Worm (Caenorhabditis elegans): ENCODE data around the gene srt-6.

The srt-6 gene

ce11 chrV:7402355-7402754 is 6.3 kb downstream of the srt-6 start, which contains the start of gene srj-13:
Gene srj-13, plus strand, starts transcription at chrV:7402655.
- TF ChIP-seq tra-4 (tag; optimal IDR thresholded peaks at IDR 0.05) (no peak), ets-7 (tag; optimal IDR thresholded peaks at IDR 0.05) (no peak), hmg-4 (GFP tag; optimal IDR thresholded peaks at IDR 0.05) (no peak), sea-1 (GFP tag; conservative IDR thresholded peaks at IDR 0.05) (no peak), tbx-11 (GFP tag; IDR thresholded peaks at IDR 0.05) (no peak), scrt-1 (GFP tag; IDR thresholded peaks at IDR 0.05) (no peak), pes-1 (GFP tag; IDR thresholded peaks at IDR 0.05) (no peak), hnd-1 (tag; optimal IDR thresholded peaks at IDR 0.05) (no peak), hmbx-1 (tag; optimal IDR thresholded peaks at IDR 0.05) (no peak), ceh-13 (GFP tag; optimal IDR thresholded peaks at IDR 0.05) (no peak), tbx-37 (GFP tag; conservative IDR thresholded peaks at IDR 0.05) (no peak), F13C5.2 (tag; optimal IDR thresholded peaks at IDR 0.05) (no peak), B0310.2 (tag; optimal IDR thresholded peaks at IDR 0.05) (no peak)

ce11 chrV:7400588-7400987 is 8.0 kb downstream of the srt-6 start, which contains the start of gene srx-60:
Gene srx-60, plus strand, starts transcription at chrV:7400888.
- TF ChIP-seq ama-1 (optimal IDR thresholded peaks at IDR 0.05) (no peak), ets-7 (tag; optimal IDR thresholded peaks at IDR 0.05) (no peak)

ce11 chrV:7400095-7400494 is 8.5 kb downstream of the srt-6 start, which contains the start of gene cnc-9:
Gene cnc-9, minus strand, starts transcription at chrV:7400195.
- TF ChIP-seq tbx-11 (GFP tag; IDR thresholded peaks at IDR 0.05) = no peak

- TF ChIP-seq B0310.2 (tag; optimal IDR thresholded peaks at IDR 0.05) (no peak), sea-1 (GFP tag; conservative IDR thresholded peaks at IDR 0.05) (no peak), tbx-37 (GFP tag; conservative IDR thresholded peaks at IDR 0.05) (no peak), pes-1 (GFP tag; IDR thresholded peaks at IDR 0.05) (no peak), tra-4 (tag; optimal IDR thresholded peaks at IDR 0.05) (no peak), aly-1 (tag; optimal IDR thresholded peaks at IDR 0.05) (no peak), ceh-36 (tag; optimal IDR thresholded peaks at IDR 0.05) (no peak), hnd-1 (tag; optimal IDR thresholded peaks at IDR 0.05) (no peak), flt-1 (GFP tag; IDR thresholded peaks at IDR 0.05) (no peak), ama-1 (optimal IDR thresholded peaks at IDR 0.05) (no peak), ets-7 (tag; optimal IDR thresholded peaks at IDR 0.05) (no peak), hmbx-1 (tag; optimal IDR thresholded peaks at IDR 0.05) (no peak), ceh-13 (GFP tag; optimal IDR thresholded peaks at IDR 0.05) (no peak), hmg-4 (GFP tag; optimal IDR thresholded peaks at IDR 0.05) (no peak), F13C5.2 (tag; optimal IDR thresholded peaks at IDR 0.05) (no peak), tbx-11 (GFP tag; IDR thresholded peaks at IDR 0.05) (no peak)
These were observed 9.4 kb downstream of the srt-6 start, which contains the start of gene gst-41 for ce11 chrV:7399202-7399601. Gene gst-41, minus strand, starts transcription at chrV:7399302.

ce11 chrV:7395359-7395758 is 13.3 kb downstream of the srt-6 start, which contains the start of gene srx-9:
Gene srx-9, minus strand, starts transcription at chrV:7395459.
- TF ChIP-seq hmbx-1 (tag; optimal IDR thresholded peaks at IDR 0.05) = no peak
- TF ChIP-seq aly-1 (tag; optimal IDR thresholded peaks at IDR 0.05) = no peak
- no peak for TF ChIP-seq hnd-1 (tag; optimal IDR thresholded peaks at IDR 0.05)

ce11 chrV:7391933-7392332 is 16.7 kb downstream of the srt-6 start, which contains the start of gene fbxa-105:
Gene fbxa-105, minus strand, starts transcription at chrV:7392029.
- TF ChIP-seq aly-1 (tag; optimal IDR thresholded peaks at IDR 0.05) (no peak), pes-1 (GFP tag; IDR thresholded peaks at IDR 0.05) (no peak), ceh-36 (tag; optimal IDR thresholded peaks at IDR 0.05) (no peak), tra-4 (tag; optimal IDR thresholded peaks at IDR 0.05) (no peak), hmg-4 (GFP tag; optimal IDR thresholded peaks at IDR 0.05) (no peak), F13C5.2 (tag; optimal IDR thresholded peaks at IDR 0.05) (no peak), ama-1 (optimal IDR thresholded peaks at IDR 0.05) (no peak), tbx-37 (GFP tag; conservative IDR thresholded peaks at IDR 0.05) (no peak), hmbx-1 (tag; optimal IDR thresholded peaks at IDR 0.05) (no peak), flt-1 (GFP tag; IDR thresholded peaks at IDR 0.05) (no peak), tbx-11 (GFP tag; IDR thresholded peaks at IDR 0.05) (no peak), hnd-1 (tag; optimal IDR thresholded peaks at IDR 0.05) (no peak), sea-1 (GFP tag; conservative IDR thresholded peaks at IDR 0.05) (no peak), ets-7 (tag; optimal IDR thresholded peaks at IDR 0.05) (no peak)

ce11 chrV:7389771-7390170 is 18.8 kb downstream of the srt-6 start, which contains the start of gene C02H6.1:
Gene C02H6.1, minus strand, starts transcription at chrV:7389871.
- TF ChIP-seq hmbx-1 (tag; optimal IDR thresholded peaks at IDR 0.05) (no peak), sea-1 (GFP tag; conservative IDR thresholded peaks at IDR 0.05) (no peak), hnd-1 (tag; optimal IDR thresholded peaks at IDR 0.05) (no peak), pes-1 (GFP tag; IDR thresholded peaks at IDR 0.05) (no peak), scrt-1 (GFP tag; IDR thresholded peaks at IDR 0.05) (no peak), ceh-13 (GFP tag; optimal IDR thresholded peaks at IDR 0.05) (no peak), ama-1 (optimal IDR thresholded peaks at IDR 0.05) (no peak), ets-7 (tag; optimal IDR thresholded peaks at IDR 0.05) (no peak)

ce11 chrV:7387755-7388154 is 20.9 kb downstream of the srt-6 start, which contains the start of gene C02H6.3:
Gene C02H6.3, minus strand, starts transcription at chrV:7387855.
- TF ChIP-seq B0310.2 (tag; optimal IDR thresholded peaks at IDR 0.05) (no peak), hmg-4 (GFP tag; optimal IDR thresholded peaks at IDR 0.05) (no peak), F13C5.2 (tag; optimal IDR thresholded peaks at IDR 0.05) (no peak), aly-1 (tag; optimal IDR thresholded peaks at IDR 0.05) (no peak), ama-1 (optimal IDR thresholded peaks at IDR 0.05) (no peak), scrt-1 (GFP tag; IDR thresholded peaks at IDR 0.05) (no peak), ceh-36 (tag; optimal IDR thresholded peaks at IDR 0.05) (no peak)

Measured in whole organism, early embryonic.